Fruit fly (Drosophila melanogaster) whole organism, wandering third instar larva: Measurements from ENCODE around the gene CG32376.

Experiments
- Hr78 ChIP-seq: fragments of >200 bp; optimal IDR thresholded peaks from 2 replicates; lab custom pipeline; 2017; ENCODE audit warnings: missing biosample characterization, missing genetic modification characterization
- h ChIP-seq: fragments of 200-800 bp; sonication (Bioruptor generic); optimal IDR thresholded peaks from 3 replicates; lab custom pipeline; 2016; ENCODE audit warnings: missing biosample characterization, mild to moderate bottlenecking, missing genetic modification characterization
- lola ChIP-seq: fragments of >200 bp; optimal IDR thresholded peaks from 2 replicates; lab custom pipeline; 2017; ENCODE audit warnings: missing biosample characterization, missing genetic modification characterization
- psq ChIP-seq: fragments of 200-800 bp; sonication (Bioruptor generic); optimal IDR thresholded peaks from 3 replicates; lab custom pipeline; 2017; ENCODE audit warnings: missing biosample characterization, mild to moderate bottlenecking, missing genetic modification characterization, moderate library complexity
- woc ChIP-seq: sonication (Bioruptor generic); optimal IDR thresholded peaks from 2 replicates; lab custom pipeline; 2016; ENCODE audit warnings: missing biosample characterization, mild to moderate bottlenecking, missing genetic modification characterization

- TF ChIP-seq Hr78 (GFP tag; lab: Kevin White, UChicago) (no peak), lola (GFP tag; lab: Kevin White, UChicago) (no peak), h (GFP tag; lab: Kevin White, UChicago) (no peak), psq (GFP tag; lab: Kevin White, UChicago) (no peak), woc (GFP tag; lab: Kevin White, UChicago) (no peak)
Observed at dm6 chr3L:7562310-7562709, 20.1 kb upstream of the CG32376 start, which contains the start of gene frac.
